Worm (Caenorhabditis elegans) whole organism, L4/young adult: Measurements from ENCODE around the gene R52.6.

Experiments used
- W03F9.2 ChIP-seq: fragments of 150-350 bp; optimal IDR thresholded peaks from 2 replicates; lab custom pipeline; 2014; ENCODE audit warnings: missing biosample characterization, missing genetic modification characterization
- him-1 ChIP-seq: sonication (generic microtip); optimal IDR thresholded peaks from 2 replicates; lab custom pipeline; 2016; ENCODE audit warnings: missing genotype, missing genetic modification reagents, missing genetic modification characterization, missing compliant biosample characterization

- no peak for TF ChIP-seq W03F9.2 (tag; lab: Kevin White, UChicago)
- TF ChIP-seq him-1 (tag; lab: Kevin White, UChicago) = no peak
These were observed 29.1 kb downstream of the R52.6 start, which contains the start of the genes T16A1.5 and fbxc-49 for ce11 chrII:2083726-2084179.
